Worm (Caenorhabditis elegans) whole organism, L4 larva: ENCODE results near the gene moa-2.

Source experiments
- F37D6.2 ChIP-seq: sonication (generic microtip); optimal IDR thresholded peaks from 2 replicates; lab custom pipeline; 2016; ENCODE audit warnings: mild to moderate bottlenecking, missing genetic modification characterization, missing compliant biosample characterization
- T26A8.4 ChIP-seq: fragments of 200-800 bp; sonication (Bioruptor generic); IDR thresholded peaks from 2 replicates; pipeline ENCODE4 v1.3.6; 2022; ENCODE audit warnings: missing genetic modification characterization, missing compliant biosample characterization
- fos-1 ChIP-seq: fragments of 150-350 bp; optimal IDR thresholded peaks from 2 replicates; lab custom pipeline; 2014; ENCODE audit warnings: missing biosample characterization, missing genetic modification characterization
- madf-5 ChIP-seq, 2 experiments: fragments of 200-800 bp; sonication (Bioruptor generic); IDR thresholded peaks; 2 replicates each; pipeline ENCODE4 v1.3.6; 2022; ENCODE audit warnings: missing compliant biosample characterization in 2 of 2, missing genetic modification characterization in 2 of 2
- mdt-29 ChIP-seq: fragments of 200-800 bp; sonication (Bioruptor generic); IDR thresholded peaks from 2 replicates; pipeline ENCODE4 v1.3.6; 2022; ENCODE audit warnings: missing genetic modification reagents, missing genetic modification characterization, missing compliant biosample characterization
- nhr-11 ChIP-seq: fragments of 150-350 bp; optimal IDR thresholded peaks from 2 replicates; lab custom pipeline; 2014; ENCODE audit warnings: missing biosample characterization, missing genetic modification characterization
- nhr-237 ChIP-seq: sonication (generic microtip); optimal IDR thresholded peaks from 2 replicates; lab custom pipeline; 2017; ENCODE audit warnings: missing biosample characterization, missing genetic modification characterization
- php-3 ChIP-seq: fragments of 200-800 bp; sonication (Bioruptor generic); IDR thresholded peaks from 2 replicates; pipeline ENCODE4 v1.3.6; 2022; ENCODE audit warnings: missing genetic modification reagents, missing genetic modification characterization, missing compliant biosample characterization
- snpc-4 ChIP-seq: fragments of 150-350 bp; optimal IDR thresholded peaks from 2 replicates; lab custom pipeline; 2014; ENCODE audit warnings: missing biosample characterization, missing genetic modification characterization
- unc-62 ChIP-seq, 3 experiments: fragments of 150-350 bp in 1 of 3; sonication (generic microtip); optimal IDR thresholded peaks in 2 of 3; peaks in 1 of 3; 1 replicate in 1 of 3; 2 replicates in 2 of 3; lab custom pipeline; 2014 to 2017; ENCODE audit warnings: missing biosample characterization in 3 of 3, missing genetic modification characterization in 3 of 3, missing genetic modification reagents in 3 of 3, missing genotype in 1 of 3

ce11 chrII:7694745-7695144 is 4.1 kb downstream of the moa-2 start:
- no peak for TF ChIP-seq T26A8.4 (GFP tag; lab: Robert Waterston, UW)
- TF ChIP-seq F37D6.2: no peak
- TF ChIP-seq madf-5 (GFP tag; IDR thresholded peaks at IDR 0.05; lab: Robert Waterston, UW): no peak
- no peak for TF ChIP-seq nhr-11
- TF ChIP-seq unc-62 (GFP tag; optimal IDR thresholded peaks at IDR 0.05 in 1 of 2; lab: Kevin White, UChicago): no peak
- no peak for TF ChIP-seq unc-62 (tag; optimal IDR thresholded peaks at IDR 0.05; lab: Kevin White, UChicago)
- TF ChIP-seq snpc-4: no peak
- TF ChIP-seq php-3 (GFP tag; lab: Robert Waterston, UW): peak; percentile 69
- no peak for TF ChIP-seq fos-1 (tag; lab: Kevin White, UChicago)
- no peak for TF ChIP-seq mdt-29 (GFP tag; lab: Robert Waterston, UW)
- no peak for TF ChIP-seq nhr-237 (tag; lab: Kevin White, UChicago)
